Worm (Caenorhabditis elegans) whole organism, L4 larva: ENCODE measurements around the gene dre-1.

Experiments used
- D1046.2 ChIP-seq: fragments of 200-800 bp; sonication (Bioruptor generic); IDR thresholded peaks from 2 replicates; pipeline ENCODE4 v1.3.6; 2022; ENCODE audit warnings: missing genetic modification characterization, missing compliant biosample characterization
- F26F4.8 ChIP-seq: fragments of 200-800 bp; sonication (Bioruptor generic); conservative IDR thresholded peaks from 2 replicates; pipeline ENCODE4 v1.3.6; 2022; ENCODE audit warnings: missing genetic modification characterization, missing compliant biosample characterization
- F49E8.2 ChIP-seq: sonication (generic microtip); optimal IDR thresholded peaks from 2 replicates; lab custom pipeline; 2016; ENCODE audit warnings: missing compliant biosample characterization, mild to moderate bottlenecking, missing genetic modification characterization, borderline replicate concordance
- R02D3.7 ChIP-seq: fragments of 150-350 bp; sonication (generic microtip); optimal IDR thresholded peaks from 3 replicates; lab custom pipeline; 2014; ENCODE audit warnings: missing biosample characterization, missing genetic modification characterization
- Y105C5A.15 ChIP-seq: fragments of 200-800 bp; sonication (Bioruptor generic); IDR thresholded peaks from 2 replicates; pipeline ENCODE4 v1.3.6; 2022; ENCODE audit warnings: missing genetic modification characterization, missing compliant biosample characterization
- Y48G9A.11 ChIP-seq: fragments of 200-800 bp; sonication (Bioruptor generic); IDR thresholded peaks from 2 replicates; pipeline ENCODE4 v1.3.6; 2022; ENCODE audit warnings: missing genetic modification reagents, missing genetic modification characterization, missing compliant biosample characterization
- Y75B8A.6 ChIP-seq: fragments of 200-800 bp; sonication (Bioruptor generic); IDR thresholded peaks from 2 replicates; pipeline ENCODE4 v1.3.6; 2022; ENCODE audit warnings: missing genetic modification reagents, missing genetic modification characterization, missing compliant biosample characterization
- ZK337.2 ChIP-seq: fragments of 200-800 bp; sonication (Bioruptor generic); IDR thresholded peaks from 2 replicates; pipeline ENCODE4 v1.3.6; 2022; ENCODE audit warnings: missing genetic modification reagents, missing genetic modification characterization, missing compliant biosample characterization
- ama-1 ChIP-seq: fragments of 150-350 bp; optimal IDR thresholded peaks from 2 replicates; lab custom pipeline; 2014; ENCODE audit warnings: inconsistent platforms, mixed read lengths
- arid-1 ChIP-seq: fragments of 200-800 bp; sonication (Bioruptor generic); conservative IDR thresholded peaks from 2 replicates; pipeline ENCODE4 v1.3.6; 2022; ENCODE audit warnings: missing genetic modification reagents, missing genetic modification characterization, missing compliant biosample characterization
- attf-4 ChIP-seq: sonication (generic microtip); optimal IDR thresholded peaks from 3 replicates; lab custom pipeline; 2017; ENCODE audit warnings: missing biosample characterization, missing genetic modification characterization
- ceh-28 ChIP-seq: fragments of 150-350 bp; optimal IDR thresholded peaks from 2 replicates; lab custom pipeline; 2014; ENCODE audit warnings: missing biosample characterization, missing genetic modification reagents, missing genetic modification characterization
- ceh-44 ChIP-seq: fragments of 200-800 bp; sonication (Bioruptor generic); IDR thresholded peaks from 2 replicates; pipeline ENCODE4 v1.3.6; 2022; ENCODE audit warnings: missing genetic modification reagents, missing genetic modification characterization, missing compliant biosample characterization
- ceh-62 ChIP-seq: sonication (generic microtip); optimal IDR thresholded peaks from 2 replicates; lab custom pipeline; 2017; ENCODE audit warnings: missing biosample characterization, missing genetic modification characterization
- ces-1 ChIP-seq: fragments of 150-350 bp; sonication (generic microtip); optimal IDR thresholded peaks from 4 replicates; lab custom pipeline; 2014; ENCODE audit warnings: missing biosample characterization, missing genetic modification reagents, missing genetic modification characterization
- ctbp-1 ChIP-seq: fragments of 200-800 bp; sonication (Bioruptor generic); IDR thresholded peaks from 2 replicates; pipeline ENCODE4 v1.3.6; 2022; ENCODE audit warnings: missing genetic modification reagents, missing genetic modification characterization, missing compliant biosample characterization
- daf-12 ChIP-seq: fragments of 150-350 bp; optimal IDR thresholded peaks from 2 replicates; lab custom pipeline; 2014; ENCODE audit warnings: missing biosample characterization, missing genetic modification reagents, missing genetic modification characterization
- daf-16 ChIP-seq, 3 experiments: sonication (generic microtip); optimal IDR thresholded peaks; 2 replicates each; lab custom pipeline; 2016 to 2017; ENCODE audit warnings: missing genetic modification characterization in 3 of 3, missing genetic modification reagents in 3 of 3, mild to moderate bottlenecking in 2 of 3, missing compliant biosample characterization in 2 of 3, missing biosample characterization in 1 of 3, moderate library complexity in 1 of 3
- daf-19 ChIP-seq: fragments of 200-800 bp; sonication (Bioruptor generic); conservative IDR thresholded peaks from 2 replicates; pipeline ENCODE4 v1.3.6; 2022; ENCODE audit warnings: missing genetic modification characterization, missing compliant biosample characterization
- daf-8 ChIP-seq: fragments of 200-800 bp; sonication (Bioruptor generic); IDR thresholded peaks from 2 replicates; pipeline ENCODE4 v1.3.6; 2022; ENCODE audit warnings: missing genetic modification characterization, missing compliant biosample characterization
- dmd-9 ChIP-seq: fragments of 200-800 bp; sonication (Bioruptor generic); IDR thresholded peaks from 2 replicates; pipeline ENCODE4 v1.3.6; 2022; ENCODE audit warnings: missing genetic modification reagents, missing genetic modification characterization, missing compliant biosample characterization
- hlh-11 ChIP-seq: fragments of 200-800 bp; sonication (Bioruptor generic); optimal IDR thresholded peaks from 2 replicates; lab custom pipeline; 2018; ENCODE audit warnings: mild to moderate bottlenecking, missing genetic modification characterization, missing compliant biosample characterization
- hlh-30 ChIP-seq: sonication (generic microtip); optimal IDR thresholded peaks from 2 replicates; lab custom pipeline; 2017; ENCODE audit warnings: antibody characterized with exemption, mild to moderate bottlenecking, missing genetic modification characterization, missing compliant biosample characterization; ENCODE audit not compliant: insufficient read depth
- hmg-1.1 ChIP-seq: fragments of 200-800 bp; sonication (Bioruptor generic); IDR thresholded peaks from 2 replicates; pipeline ENCODE4 v1.3.6; 2022; ENCODE audit warnings: missing genetic modification reagents, missing genetic modification characterization, missing compliant biosample characterization
- lim-7 ChIP-seq: fragments of 200-800 bp; sonication (Bioruptor generic); IDR thresholded peaks from 2 replicates; pipeline ENCODE4 v1.3.6; 2022; ENCODE audit warnings: missing genetic modification characterization, missing compliant biosample characterization
- lin-1 ChIP-seq: fragments of 200-800 bp; sonication (Bioruptor generic); IDR thresholded peaks from 2 replicates; pipeline ENCODE4 v1.3.6; 2022; ENCODE audit warnings: missing genetic modification reagents, missing genetic modification characterization, missing compliant biosample characterization
- lin-38 ChIP-seq: fragments of 200-800 bp; sonication (Bioruptor generic); IDR thresholded peaks from 2 replicates; pipeline ENCODE4 v1.3.6; 2022; ENCODE audit warnings: missing genetic modification reagents, missing genetic modification characterization, missing compliant biosample characterization
- madf-5 ChIP-seq, 2 experiments: fragments of 200-800 bp; sonication (Bioruptor generic); IDR thresholded peaks; 2 replicates each; pipeline ENCODE4 v1.3.6; 2022; ENCODE audit warnings: missing compliant biosample characterization in 2 of 2, missing genetic modification characterization in 2 of 2
- mdt-29 ChIP-seq: fragments of 200-800 bp; sonication (Bioruptor generic); IDR thresholded peaks from 2 replicates; pipeline ENCODE4 v1.3.6; 2022; ENCODE audit warnings: missing genetic modification reagents, missing genetic modification characterization, missing compliant biosample characterization
- mep-1 ChIP-seq: fragments of 150-350 bp; sonication (generic microtip); optimal IDR thresholded peaks from 3 replicates; lab custom pipeline; 2014; ENCODE audit warnings: missing biosample characterization, missing genetic modification characterization
- mxl-2 ChIP-seq: fragments of 200-800 bp; sonication (Bioruptor generic); conservative IDR thresholded peaks from 2 replicates; pipeline ENCODE4 v1.3.6; 2022; ENCODE audit warnings: missing genetic modification reagents, missing genetic modification characterization, missing compliant biosample characterization
- mxl-3 ChIP-seq: fragments of 200-800 bp; sonication (Bioruptor generic); optimal IDR thresholded peaks from 2 replicates; lab custom pipeline; 2018; ENCODE audit warnings: mild to moderate bottlenecking, missing genetic modification characterization, missing compliant biosample characterization
- nhr-102 ChIP-seq: sonication (generic microtip); optimal IDR thresholded peaks from 2 replicates; lab custom pipeline; 2016; ENCODE audit warnings: mild to moderate bottlenecking, missing genetic modification characterization, moderate library complexity, missing compliant biosample characterization
- nhr-28 ChIP-seq: fragments of 150-350 bp; optimal IDR thresholded peaks from 2 replicates; lab custom pipeline; 2014; ENCODE audit warnings: missing biosample characterization, missing genetic modification characterization
- nhr-48 ChIP-seq: sonication (generic microtip); optimal IDR thresholded peaks from 2 replicates; lab custom pipeline; 2016; ENCODE audit warnings: mild to moderate bottlenecking, missing genetic modification characterization, missing compliant biosample characterization
- nhr-76 ChIP-seq: fragments of 150-350 bp; optimal IDR thresholded peaks from 2 replicates; lab custom pipeline; 2014; ENCODE audit warnings: missing biosample characterization, missing genetic modification characterization
- set-16 ChIP-seq: fragments of 200-800 bp; sonication (Bioruptor generic); IDR thresholded peaks from 2 replicates; pipeline ENCODE4 v1.3.6; 2022; ENCODE audit warnings: missing genetic modification reagents, missing genetic modification characterization, missing compliant biosample characterization
- spr-1 ChIP-seq: sonication (generic microtip); optimal IDR thresholded peaks from 2 replicates; lab custom pipeline; 2016; ENCODE audit warnings: mild to moderate bottlenecking, missing genetic modification characterization, missing compliant biosample characterization
- tag-97 ChIP-seq: fragments of 200-800 bp; sonication (Bioruptor generic); IDR thresholded peaks from 2 replicates; pipeline ENCODE4 v1.3.6; 2022; ENCODE audit warnings: missing genetic modification characterization, missing compliant biosample characterization
- unc-62 ChIP-seq, 3 experiments: fragments of 150-350 bp in 1 of 3; sonication (generic microtip); optimal IDR thresholded peaks in 2 of 3; peaks in 1 of 3; 1 replicate in 1 of 3; 2 replicates in 2 of 3; lab custom pipeline; 2014 to 2017; ENCODE audit warnings: missing biosample characterization in 3 of 3, missing genetic modification characterization in 3 of 3, missing genetic modification reagents in 3 of 3, missing genotype in 1 of 3
- vab-7 ChIP-seq: fragments of 200-800 bp; sonication (Bioruptor generic); IDR thresholded peaks from 2 replicates; pipeline ENCODE4 v1.3.6; 2022; ENCODE audit warnings: missing genetic modification reagents, missing genetic modification characterization, missing compliant biosample characterization
- zag-1 ChIP-seq: fragments of 150-350 bp; optimal IDR thresholded peaks from 2 replicates; lab custom pipeline; 2014; ENCODE audit warnings: missing biosample characterization, missing genetic modification characterization
- zfp-2 ChIP-seq: sonication (generic microtip); optimal IDR thresholded peaks from 2 replicates; lab custom pipeline; 2016; ENCODE audit warnings: mild to moderate bottlenecking, missing genetic modification characterization, missing compliant biosample characterization
- zfp-3 ChIP-seq: fragments of 200-800 bp; sonication (Bioruptor generic); conservative IDR thresholded peaks from 2 replicates; pipeline ENCODE4 v1.3.6; 2022; ENCODE audit warnings: missing genetic modification reagents, missing genetic modification characterization, missing compliant biosample characterization

The dre-1 gene

DNA sequence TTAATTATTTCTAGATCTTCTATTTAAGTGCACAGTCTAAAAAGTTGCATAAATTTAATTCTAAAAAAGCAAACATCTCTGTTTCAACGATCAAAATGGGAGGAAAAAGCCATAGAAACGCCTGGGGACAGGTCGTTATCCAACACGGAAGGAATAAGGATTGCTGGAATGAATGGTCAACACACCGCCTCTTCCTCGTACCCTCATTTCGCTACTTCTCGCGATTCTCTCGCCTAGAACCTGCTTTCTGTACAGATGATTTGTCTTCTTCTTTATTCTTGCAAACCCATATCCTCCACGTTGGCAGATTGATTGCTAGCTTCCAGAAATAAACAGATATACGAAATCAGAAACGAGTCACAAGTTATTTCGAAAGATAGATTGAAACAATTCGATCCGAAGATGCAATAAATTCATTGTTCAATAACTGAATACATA lies 31.4 kb downstream of the dre-1 start, which contains the start of gene dpy-11 (continued):
- TF ChIP-seq lin-1 (GFP tag; lab: Robert Waterston, UW): 0 out of 2 replicates have a peak, but pooled peaks have one; percentile 15
- no peak for TF ChIP-seq F49E8.2 (tag; lab: Kevin White, UChicago)
- TF ChIP-seq nhr-28: peak; percentile 36
- TF ChIP-seq set-16 (GFP tag; lab: Robert Waterston, UW): no peak
- peak in 1 of 2 experiments; percentile 30 for TF ChIP-seq daf-16 (GFP tag; optimal IDR thresholded peaks at IDR 0.05; lab: Kevin White, UChicago)
- peak; percentile 21 for TF ChIP-seq daf-16 (tag; optimal IDR thresholded peaks at IDR 0.05; lab: Kevin White, UChicago)
- 0 out of 2 replicates have a peak, but pooled peaks have one; percentile 46 for TF ChIP-seq Y105C5A.15
- TF ChIP-seq ceh-28 (tag; lab: Kevin White, UChicago): no peak
- TF ChIP-seq ceh-62 (tag; lab: Kevin White, UChicago): no peak
- peak; percentile 53 for TF ChIP-seq spr-1 (tag; lab: Kevin White, UChicago)
- no peak for TF ChIP-seq ceh-44 (GFP tag; lab: Robert Waterston, UW)
- no peak for TF ChIP-seq attf-4 (tag; lab: Kevin White, UChicago)
- no peak for TF ChIP-seq arid-1
- TF ChIP-seq mep-1: peak; percentile 81
- 0 out of 2 replicates have a peak, but pooled peaks have one; percentile 7 for TF ChIP-seq mxl-2 (GFP tag; lab: Robert Waterston, UW)
- no peak for TF ChIP-seq ces-1 (GFP tag; lab: Kevin White, UChicago)
- peak; percentile 44 for TF ChIP-seq nhr-48 (tag; lab: Kevin White, UChicago)

ce11 chrV:6513786-6514430 lies 32.4 kb downstream of the dre-1 start:
- peak in 1 of 2 experiments; percentile 95 for TF ChIP-seq unc-62 (GFP tag; optimal IDR thresholded peaks at IDR 0.05 in 1 of 2; lab: Kevin White, UChicago)
- no peak for TF ChIP-seq unc-62 (tag; optimal IDR thresholded peaks at IDR 0.05; lab: Kevin White, UChicago)
- TF ChIP-seq daf-8 (GFP tag; lab: Robert Waterston, UW): no peak

ce11 chrV:6513356-6513755 lies 32.9 kb downstream of the dre-1 start:
- TF ChIP-seq F26F4.8 (GFP tag; lab: Robert Waterston, UW) (no peak), mxl-3 (GFP tag; lab: Kevin White, UChicago) (peak; percentile 63), dmd-9 (GFP tag; lab: Robert Waterston, UW) (no peak), unc-62 (GFP tag; optimal IDR thresholded peaks at IDR 0.05 in 1 of 2; lab: Kevin White, UChicago) (no peak), unc-62 (tag; optimal IDR thresholded peaks at IDR 0.05; lab: Kevin White, UChicago) (no peak), lim-7 (GFP tag; lab: Robert Waterston, UW) (no peak), R02D3.7 (no peak), zag-1 (tag; lab: Kevin White, UChicago) (no peak), F49E8.2 (tag; lab: Kevin White, UChicago) (no peak), hlh-11 (tag; lab: Kevin White, UChicago) (peak; percentile 29), ZK337.2 (no peak), D1046.2 (no peak), madf-5 (GFP tag; IDR thresholded peaks at IDR 0.05; lab: Robert Waterston, UW) (no peak), hlh-30 (no peak), nhr-76 (tag; lab: Kevin White, UChicago) (no peak), tag-97 (GFP tag; lab: Robert Waterston, UW) (no peak), nhr-28 (peak; percentile 6), ama-1 (lab: Kevin White, UChicago) (no peak), daf-19 (no peak), zfp-2 (no peak), ctbp-1 (GFP tag; lab: Robert Waterston, UW) (0 out of 2 replicates have a peak, but pooled peaks have one; percentile 7), hmg-1.1 (no peak), lin-38 (GFP tag; lab: Robert Waterston, UW) (peak; percentile 17; the same call in 1 of the 2 replicates), vab-7 (GFP tag; lab: Robert Waterston, UW) (no peak), Y48G9A.11 (GFP tag; lab: Robert Waterston, UW) (no peak), lin-1 (GFP tag; lab: Robert Waterston, UW) (no peak), daf-8 (GFP tag; lab: Robert Waterston, UW) (no peak), set-16 (GFP tag; lab: Robert Waterston, UW) (0 out of 2 replicates have a peak, but pooled peaks have one; percentile 8), daf-12 (tag; lab: Kevin White, UChicago) (no peak), attf-4 (tag; lab: Kevin White, UChicago) (no peak), zfp-3 (GFP tag; lab: Robert Waterston, UW) (no peak), nhr-102 (tag; lab: Kevin White, UChicago) (no peak), mdt-29 (GFP tag; lab: Robert Waterston, UW) (no peak), Y75B8A.6 (GFP tag; lab: Robert Waterston, UW) (no peak), nhr-48 (tag; lab: Kevin White, UChicago) (peak; percentile 2)
